Fruit fly (Drosophila melanogaster) whole organism, adult: ENCODE data around the gene CG33096.
"Not testable (repeated sequence)": the region's sequence is repeated elsewhere in the genome, so short reads cannot be mapped to it uniquely, and the experiment has no call there.

Experiments
- CG11617 ChIP-seq: fragments of 200-800 bp; sonication (Bioruptor generic); optimal IDR thresholded peaks from 2 replicates; lab custom pipeline; 2017; ENCODE audit warnings: mild to moderate bottlenecking, missing biosample characterization, missing genetic modification reagents, missing genetic modification characterization
- CG12768 ChIP-seq: fragments of 200-800 bp; sonication (Bioruptor generic); optimal IDR thresholded peaks from 2 replicates; lab custom pipeline; 2017; ENCODE audit warnings: missing biosample characterization, missing genetic modification characterization, mild to moderate bottlenecking, moderate library complexity, missing genetic modification reagents
- CG14711 ChIP-seq: fragments of 200-800 bp; sonication (Bioruptor generic); optimal IDR thresholded peaks from 2 replicates; lab custom pipeline; 2018; ENCODE audit warnings: missing biosample characterization, mild to moderate bottlenecking, missing genetic modification characterization, moderate library complexity
- CG1620 ChIP-seq: fragments of 200-800 bp; sonication (Bioruptor generic); optimal IDR thresholded peaks from 2 replicates; lab custom pipeline; 2016; ENCODE audit warnings: missing biosample characterization, missing genetic modification characterization
- CG33017 ChIP-seq: fragments of 200-800 bp; sonication (Bioruptor generic); optimal IDR thresholded peaks from 2 replicates; lab custom pipeline; 2018; ENCODE audit warnings: missing biosample characterization, mild to moderate bottlenecking, missing genetic modification characterization, moderate library complexity
- CG5204 ChIP-seq: fragments of 200-800 bp; sonication (Bioruptor generic); optimal IDR thresholded peaks from 2 replicates; lab custom pipeline; 2016; ENCODE audit warnings: missing biosample characterization, missing genetic modification characterization
- CG7045 ChIP-seq: fragments of 200-800 bp; sonication (Bioruptor generic); optimal IDR thresholded peaks from 2 replicates; lab custom pipeline; 2017; ENCODE audit warnings: missing biosample characterization, mild to moderate bottlenecking, missing genetic modification characterization
- CG7101 ChIP-seq: fragments of 200-800 bp; sonication (Bioruptor generic); optimal IDR thresholded peaks from 2 replicates; lab custom pipeline; 2018; ENCODE audit warnings: missing biosample characterization, mild to moderate bottlenecking, missing genetic modification characterization, moderate library complexity
- Clk ChIP-seq: fragments of 200-800 bp; sonication (Bioruptor generic); optimal IDR thresholded peaks from 2 replicates; lab custom pipeline; 2017; ENCODE audit warnings: missing biosample characterization, missing genetic modification characterization
- Crg-1 ChIP-seq: fragments of 200-800 bp; sonication (Bioruptor generic); optimal IDR thresholded peaks from 2 replicates; lab custom pipeline; 2016; ENCODE audit warnings: missing biosample characterization, missing genetic modification characterization
- Hr96 ChIP-seq: fragments of 200-800 bp; sonication (Bioruptor generic); optimal IDR thresholded peaks from 2 replicates; lab custom pipeline; 2016; ENCODE audit warnings: missing biosample characterization, missing genetic modification characterization
- Mnt ChIP-seq: fragments of 200-800 bp; sonication (Bioruptor generic); optimal IDR thresholded peaks from 2 replicates; lab custom pipeline; 2016; ENCODE audit warnings: missing biosample characterization, mild to moderate bottlenecking, missing genetic modification characterization
- bab1 ChIP-seq: fragments of 200-800 bp; sonication (Bioruptor generic); optimal IDR thresholded peaks from 3 replicates; lab custom pipeline; 2019; ENCODE audit warnings: missing biosample characterization, mild to moderate bottlenecking, missing genetic modification characterization, moderate library complexity
- cic ChIP-seq: fragments of 200-800 bp; sonication (Bioruptor generic); optimal IDR thresholded peaks from 2 replicates; lab custom pipeline; 2017; ENCODE audit warnings: missing biosample characterization, mild to moderate bottlenecking, missing genetic modification characterization, moderate library complexity
- cnc ChIP-seq, 2 experiments: fragments of >200 bp; optimal IDR thresholded peaks; 2 replicates each; lab custom pipeline; 2017
- kay ChIP-seq: fragments of 200-800 bp; sonication (Bioruptor generic); peaks from one replicate; lab custom pipeline; 2016; ENCODE audit warnings: missing biosample characterization, missing genetic modification characterization, borderline replicate concordance
- ovo ChIP-seq: fragments of 200-800 bp; sonication (Bioruptor generic); optimal IDR thresholded peaks from 2 replicates; lab custom pipeline; 2016; ENCODE audit warnings: missing biosample characterization, missing genetic modification characterization
- pad ChIP-seq: fragments of 200-800 bp; sonication (Bioruptor generic); optimal IDR thresholded peaks from 3 replicates; lab custom pipeline; 2017; ENCODE audit warnings: missing biosample characterization, missing genetic modification characterization, mild to moderate bottlenecking, moderate library complexity, missing genetic modification reagents
- tj ChIP-seq: fragments of 200-800 bp; sonication (Bioruptor generic); optimal IDR thresholded peaks from 3 replicates; lab custom pipeline; 2017; ENCODE audit warnings: missing biosample characterization, mild to moderate bottlenecking, missing genetic modification characterization, moderate library complexity
- toe ChIP-seq: fragments of 200-800 bp; sonication (Bioruptor generic); optimal IDR thresholded peaks from 2 replicates; lab custom pipeline; 2016; ENCODE audit warnings: missing biosample characterization, missing genetic modification characterization

The CG33096 gene

DNA sequence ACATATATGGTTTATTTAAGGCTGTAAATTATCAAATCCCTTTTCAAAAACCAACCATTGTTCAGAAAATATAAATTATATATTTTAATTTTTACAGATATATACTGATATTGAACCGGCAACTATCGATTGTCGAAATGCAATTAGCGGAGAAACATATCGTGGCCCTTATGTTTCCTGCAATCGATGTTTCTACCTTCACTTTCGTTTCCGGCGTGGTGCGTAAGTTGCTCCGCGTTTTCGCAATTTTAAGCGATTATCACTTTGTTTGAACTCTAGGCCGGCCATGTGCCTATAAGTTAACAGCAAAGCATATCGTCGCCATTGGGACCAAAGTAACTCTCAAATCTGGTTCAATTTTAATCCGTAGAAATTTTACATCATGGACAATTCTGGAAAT is 25.8 kb downstream of the CG33096 start, which contains the start of gene vig2:
vig2 (plus strand) TSS at position 112 of the 400 bp plus-strand sequence.
- TF ChIP-seq CG11617 (GFP tag; lab: Kevin White, UChicago) (peak; percentile 61), Hr96 (GFP tag; lab: Kevin White, UChicago) (peak; percentile 48), Mnt (peak; percentile 32), CG7101 (tag; lab: Kevin White, UChicago) (peak; percentile 47), pad (peak; percentile 32), CG1620 (peak; percentile 62), CG12768 (peak; percentile 31), CG7045 (GFP tag; lab: Kevin White, UChicago) (peak; percentile 61), Crg-1 (GFP tag; lab: Kevin White, UChicago) (peak; percentile 36), CG5204 (GFP tag; lab: Kevin White, UChicago) (peak; percentile 33), tj (peak; percentile 7), bab1 (peak; percentile 14), CG33017 (tag; lab: Kevin White, UChicago) (peak; percentile 4), ovo (GFP tag; lab: Kevin White, UChicago) (peak; percentile 37)

DNA sequence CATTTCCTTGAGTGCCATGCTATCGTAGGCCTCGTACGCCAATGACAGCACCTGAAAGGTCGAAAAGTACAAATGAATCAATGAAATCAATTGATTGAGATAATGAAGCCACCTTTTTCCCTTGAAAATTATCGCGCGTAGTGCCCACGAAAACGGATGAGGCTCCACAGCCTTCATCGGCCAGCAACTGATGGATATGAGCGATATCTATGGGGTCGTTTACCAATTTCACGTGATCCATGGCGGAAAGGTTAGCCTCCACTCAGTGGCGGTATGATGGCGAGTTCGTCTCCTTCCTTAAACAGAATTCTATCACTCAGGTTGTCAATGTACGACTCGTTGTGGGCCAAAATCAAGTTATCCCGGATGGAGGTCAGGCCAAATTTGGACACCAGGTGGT is 29.4 kb downstream of the CG33096 start:
- no peak for TF ChIP-seq Hr96 (GFP tag; lab: Kevin White, UChicago)
- no peak for TF ChIP-seq cic
- TF ChIP-seq Mnt: no peak
- TF ChIP-seq cnc (optimal IDR thresholded peaks at IDR 0.05; lab: Kevin White, UChicago): no peak
- no peak for TF ChIP-seq ovo (GFP tag; lab: Kevin White, UChicago)
- TF ChIP-seq toe (GFP tag; lab: Kevin White, UChicago): no peak
- no peak for TF ChIP-seq pad
- TF ChIP-seq Crg-1 (GFP tag; lab: Kevin White, UChicago): no peak
- TF ChIP-seq CG33017 (tag; lab: Kevin White, UChicago): no peak
- TF ChIP-seq CG5204 (GFP tag; lab: Kevin White, UChicago): no peak
- no peak for TF ChIP-seq CG1620
- no peak for TF ChIP-seq CG12768
- TF ChIP-seq tj: no peak
- TF ChIP-seq CG7101 (tag; lab: Kevin White, UChicago): no peak
- TF ChIP-seq bab1: no peak

DNA sequence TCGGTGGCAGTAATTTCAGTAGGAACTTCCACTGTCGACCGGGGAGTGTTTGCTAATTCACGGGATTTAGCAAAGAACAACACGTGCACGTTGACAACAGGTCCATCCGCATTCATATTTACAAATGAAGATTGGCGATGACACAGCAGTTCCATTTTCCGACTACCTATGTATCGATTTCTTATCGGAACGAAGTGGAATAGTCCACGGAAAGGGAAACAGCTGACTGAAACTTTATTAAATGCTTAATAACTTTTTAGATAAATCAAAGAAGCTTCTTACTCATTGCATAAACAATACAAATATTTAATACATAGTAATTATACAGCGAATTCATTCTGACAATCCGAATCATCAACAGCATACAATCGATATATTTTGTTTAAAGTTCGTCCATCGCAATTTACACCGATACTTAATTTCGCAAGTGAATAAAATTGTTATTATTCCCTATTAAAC is 29.8 kb downstream of the CG33096 start, which contains the start of the genes Mocs2A, Mocs2B and Clbn:
Mocs2A (minus strand) TSS at position 129 of the 459 bp plus-strand sequence.
Mocs2B (minus strand) TSS at position 129 of the 459 bp plus-strand sequence.
Clbn (plus strand) TSS at position 272 of the 459 bp plus-strand sequence.
- no peak for TF ChIP-seq CG1620
- TF ChIP-seq pad: no peak
- TF ChIP-seq cnc (optimal IDR thresholded peaks at IDR 0.05; lab: Kevin White, UChicago): peak in 1 of 2 experiments; percentile 69
- no peak for TF ChIP-seq ovo (GFP tag; lab: Kevin White, UChicago)
- no peak for TF ChIP-seq CG7101 (tag; lab: Kevin White, UChicago)
- no peak for TF ChIP-seq CG7045 (GFP tag; lab: Kevin White, UChicago)
- peak; percentile 5 for TF ChIP-seq CG5204 (GFP tag; lab: Kevin White, UChicago)
- TF ChIP-seq Mnt: peak; percentile 43
- no peak for TF ChIP-seq CG33017 (tag; lab: Kevin White, UChicago)
- TF ChIP-seq Crg-1 (GFP tag; lab: Kevin White, UChicago): no peak
- no peak for TF ChIP-seq CG12768
- TF ChIP-seq tj: no peak
- peak; percentile 1 for TF ChIP-seq CG14711 (tag; lab: Kevin White, UChicago)
- no peak for TF ChIP-seq bab1
- no peak for TF ChIP-seq CG11617 (GFP tag; lab: Kevin White, UChicago)
- peak; percentile 21 for TF ChIP-seq Hr96 (GFP tag; lab: Kevin White, UChicago)
- no peak for TF ChIP-seq cic
- peak; percentile 43 for TF ChIP-seq toe (GFP tag; lab: Kevin White, UChicago)
- TF ChIP-seq kay: peak; percentile 37
- no peak for TF ChIP-seq Clk

DNA sequence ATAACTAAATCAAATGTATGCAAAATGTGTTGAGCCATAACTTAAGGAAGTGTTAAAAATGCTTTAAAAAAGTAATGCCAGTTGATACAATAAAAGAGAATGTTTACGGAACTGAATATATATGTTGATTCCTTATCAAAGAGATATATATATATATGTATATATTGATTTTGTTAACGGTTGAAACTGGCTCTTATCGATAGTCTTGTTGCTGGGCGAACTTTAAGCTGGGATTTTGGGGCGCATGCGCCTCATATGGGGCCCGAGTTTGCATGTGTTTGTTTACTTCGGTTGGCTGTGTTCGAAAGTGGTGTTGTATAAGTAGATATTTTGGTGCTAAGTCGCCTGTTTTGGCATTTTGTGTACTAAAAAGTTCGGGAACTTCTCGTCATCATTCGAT is 33.6 kb downstream of the CG33096 start, which contains the start of gene Bili:
Bili (plus strand) TSS at position 265 of the 400 bp plus-strand sequence.
- not testable (repeated sequence) for TF ChIP-seq cnc (optimal IDR thresholded peaks at IDR 0.05; lab: Kevin White, UChicago); CG11617 (GFP tag; lab: Kevin White, UChicago); ovo (GFP tag; lab: Kevin White, UChicago)

DNA sequence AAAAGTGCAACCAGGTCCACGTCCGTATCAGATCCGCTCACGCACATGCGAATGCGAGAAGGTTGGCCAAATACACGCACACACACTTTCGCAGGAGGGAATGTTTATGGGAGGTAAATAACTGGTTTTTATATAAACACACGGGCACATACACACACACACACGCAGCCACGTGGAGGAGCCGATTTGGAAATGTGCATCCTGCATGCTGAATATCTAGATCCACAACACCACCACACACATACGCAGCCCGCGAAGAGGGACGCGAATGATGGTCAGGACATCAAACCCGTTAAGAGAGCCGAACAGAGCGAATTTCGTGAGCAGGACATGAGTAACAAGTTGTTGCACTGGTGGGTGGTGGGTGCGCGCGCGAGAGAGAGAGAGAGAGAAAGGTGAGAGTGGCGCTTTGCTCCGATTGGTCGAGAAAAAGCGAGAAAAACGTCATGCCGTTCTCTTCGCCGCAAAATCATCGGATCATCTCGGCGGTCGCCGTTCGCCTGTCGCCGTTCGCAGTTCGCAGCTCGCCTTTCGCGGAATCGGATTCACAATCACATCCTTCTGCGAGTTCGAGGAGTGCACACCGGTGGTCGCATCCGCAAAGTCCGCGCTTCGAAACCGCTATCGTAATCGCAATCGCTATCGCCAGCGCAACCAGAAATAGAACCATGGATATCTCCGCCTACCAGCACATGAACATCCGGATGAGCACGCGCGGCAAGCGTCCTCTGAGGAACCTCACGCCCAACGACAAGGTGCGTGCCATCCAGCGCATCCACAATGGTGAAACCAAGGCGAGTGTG is 40.3 kb downstream of the CG33096 start, which contains the start of gene danr:
danr (plus strand) TSS at position 508 of the 803 bp plus-strand sequence.
- TF ChIP-seq Mnt (peak; percentile 28), cic (no peak)
